Fruit fly (Drosophila melanogaster) whole organism, adult: ENCODE measurements around the gene CG32755.

Source experiments
- CG33017 ChIP-seq: fragments of 200-800 bp; sonication (Bioruptor generic); optimal IDR thresholded peaks from 2 replicates; lab custom pipeline; 2018; ENCODE audit warnings: missing biosample characterization, mild to moderate bottlenecking, missing genetic modification characterization, moderate library complexity
- CG5204 ChIP-seq: fragments of 200-800 bp; sonication (Bioruptor generic); optimal IDR thresholded peaks from 2 replicates; lab custom pipeline; 2016; ENCODE audit warnings: missing biosample characterization, missing genetic modification characterization
- CG7045 ChIP-seq: fragments of 200-800 bp; sonication (Bioruptor generic); optimal IDR thresholded peaks from 2 replicates; lab custom pipeline; 2017; ENCODE audit warnings: missing biosample characterization, mild to moderate bottlenecking, missing genetic modification characterization
- Crg-1 ChIP-seq: fragments of 200-800 bp; sonication (Bioruptor generic); optimal IDR thresholded peaks from 2 replicates; lab custom pipeline; 2016; ENCODE audit warnings: missing biosample characterization, missing genetic modification characterization
- Mnt ChIP-seq: fragments of 200-800 bp; sonication (Bioruptor generic); optimal IDR thresholded peaks from 2 replicates; lab custom pipeline; 2016; ENCODE audit warnings: missing biosample characterization, mild to moderate bottlenecking, missing genetic modification characterization
- bab1 ChIP-seq: fragments of 200-800 bp; sonication (Bioruptor generic); optimal IDR thresholded peaks from 3 replicates; lab custom pipeline; 2019; ENCODE audit warnings: missing biosample characterization, mild to moderate bottlenecking, missing genetic modification characterization, moderate library complexity
- tj ChIP-seq: fragments of 200-800 bp; sonication (Bioruptor generic); optimal IDR thresholded peaks from 3 replicates; lab custom pipeline; 2017; ENCODE audit warnings: missing biosample characterization, mild to moderate bottlenecking, missing genetic modification characterization, moderate library complexity

DNA sequence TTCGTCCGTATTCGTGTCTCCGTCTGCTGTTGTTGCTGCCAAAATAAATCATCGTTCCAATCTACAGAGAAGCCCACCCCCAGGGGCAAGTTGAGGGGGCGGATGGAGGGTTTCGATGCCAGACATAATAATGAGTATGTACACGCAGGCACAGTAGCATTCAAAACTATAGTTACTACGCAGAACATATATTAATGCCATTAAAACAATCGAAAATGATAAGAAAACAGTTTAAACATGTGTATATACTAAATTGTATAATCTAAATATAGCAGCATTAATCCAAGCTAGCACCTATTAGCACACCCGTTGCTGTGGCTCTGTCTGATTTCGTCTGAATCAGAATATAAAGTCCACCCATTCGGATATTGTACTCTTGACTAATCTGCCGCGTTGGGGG is 30.8 kb downstream of the CG32755 start:
- no peak for TF ChIP-seq CG33017 (tag; lab: Kevin White, UChicago)
- no peak for TF ChIP-seq CG5204
- no peak for TF ChIP-seq bab1
- TF ChIP-seq Crg-1 (GFP tag; lab: Kevin White, UChicago) = no peak
- TF ChIP-seq Mnt = no peak
- no peak for TF ChIP-seq tj (GFP tag; lab: Kevin White, UChicago)
- TF ChIP-seq CG7045 (GFP tag; lab: Kevin White, UChicago) = no peak
